Worm (Caenorhabditis elegans) whole organism, young adult: ENCODE results near the gene lron-1.

Experiments
- B0035.1 ChIP-seq: sonication (generic microtip); optimal IDR thresholded peaks from 2 replicates; lab custom pipeline; 2016; ENCODE audit warnings: missing genetic modification characterization, mild to moderate bottlenecking, missing compliant biosample characterization, missing genotype, missing genetic modification reagents
- F49E8.2 ChIP-seq: sonication (generic microtip); optimal IDR thresholded peaks from 3 replicates; lab custom pipeline; 2017; ENCODE audit warnings: missing genetic modification characterization, mild to moderate bottlenecking, missing compliant biosample characterization, antibody characterized with exemption, moderate library complexity; ENCODE audit not compliant: insufficient read depth
- F52B5.7 ChIP-seq: sonication (generic microtip); optimal IDR thresholded peaks from 2 replicates; lab custom pipeline; 2016; ENCODE audit warnings: mild to moderate bottlenecking, missing genetic modification characterization, missing compliant biosample characterization
- F55B11.4 ChIP-seq: sonication (generic microtip); optimal IDR thresholded peaks from 2 replicates; lab custom pipeline; 2016; ENCODE audit warnings: missing compliant biosample characterization, missing genetic modification characterization, borderline replicate concordance; ENCODE audit not compliant: insufficient read depth
- T07F8.4 ChIP-seq: sonication (generic microtip); optimal IDR thresholded peaks from 2 replicates; lab custom pipeline; 2016; ENCODE audit warnings: mild to moderate bottlenecking, missing genetic modification characterization, moderate library complexity, missing compliant biosample characterization
- Y53F4B.3 ChIP-seq: fragments of 200-800 bp; sonication (Bioruptor generic); IDR thresholded peaks from 2 replicates; pipeline ENCODE4 v1.3.6; 2022; ENCODE audit warnings: missing genetic modification reagents, missing genetic modification characterization, missing compliant biosample characterization
- Y79H2A.3 ChIP-seq: fragments of 200-800 bp; sonication (Bioruptor generic); conservative IDR thresholded peaks from 2 replicates; pipeline ENCODE4 v1.3.6; 2022; ENCODE audit warnings: missing genetic modification reagents, missing genetic modification characterization, missing compliant biosample characterization
- akir-1 ChIP-seq: fragments of 200-800 bp; sonication (Bioruptor generic); optimal IDR thresholded peaks from 2 replicates; lab custom pipeline; 2018; ENCODE audit warnings: mild to moderate bottlenecking, missing genetic modification characterization, moderate library complexity, missing compliant biosample characterization
- atf-7 ChIP-seq: sonication (generic microtip); optimal IDR thresholded peaks from 2 replicates; lab custom pipeline; 2017; ENCODE audit warnings: mild to moderate bottlenecking, missing genetic modification characterization, missing compliant biosample characterization
- athp-1 ChIP-seq: sonication (generic microtip); optimal IDR thresholded peaks from 2 replicates; lab custom pipeline; 2017; ENCODE audit warnings: mild to moderate bottlenecking, missing genetic modification characterization, missing compliant biosample characterization
- attf-3 ChIP-seq: fragments of 200-800 bp; sonication (Bioruptor generic); conservative IDR thresholded peaks from 2 replicates; pipeline ENCODE4 v1.3.6; 2022; ENCODE audit warnings: missing genetic modification reagents, missing genetic modification characterization, missing compliant biosample characterization
- bed-1 ChIP-seq: fragments of 200-800 bp; sonication (Bioruptor generic); IDR thresholded peaks from 2 replicates; pipeline ENCODE4 v1.3.6; 2022; ENCODE audit warnings: missing genetic modification reagents, missing genetic modification characterization, missing compliant biosample characterization
- bed-2 ChIP-seq: fragments of 200-800 bp; sonication (Bioruptor generic); IDR thresholded peaks from 2 replicates; pipeline ENCODE4 v1.3.6; 2022; ENCODE audit warnings: missing genetic modification reagents, missing genetic modification characterization, missing compliant biosample characterization
- ceh-91 ChIP-seq: fragments of 200-800 bp; sonication (Bioruptor generic); IDR thresholded peaks from 2 replicates; pipeline ENCODE4 v1.3.6; 2022; ENCODE audit warnings: missing genetic modification reagents, missing genetic modification characterization, missing compliant biosample characterization
- efl-1 ChIP-seq: fragments of 150-350 bp; optimal IDR thresholded peaks from 2 replicates; lab custom pipeline; 2014; ENCODE audit warnings: missing biosample characterization, missing genetic modification reagents, missing genetic modification characterization
- egrh-3 ChIP-seq: fragments of 200-800 bp; sonication (Bioruptor generic); IDR thresholded peaks from 2 replicates; pipeline ENCODE4 v1.3.6; 2022; ENCODE audit warnings: missing genetic modification reagents, missing genetic modification characterization, missing compliant biosample characterization
- ets-4 ChIP-seq: fragments of 200-800 bp; sonication (Bioruptor generic); optimal IDR thresholded peaks from 2 replicates; lab custom pipeline; 2018; ENCODE audit warnings: mild to moderate bottlenecking, missing genetic modification characterization, missing compliant biosample characterization
- gei-17 ChIP-seq: fragments of 200-800 bp; sonication (Bioruptor generic); optimal IDR thresholded peaks from 2 replicates; lab custom pipeline; 2018; ENCODE audit warnings: mild to moderate bottlenecking, missing genetic modification characterization, missing compliant biosample characterization
- him-1 ChIP-seq: sonication (generic microtip); optimal IDR thresholded peaks from 2 replicates; lab custom pipeline; 2016; ENCODE audit warnings: missing genotype, missing genetic modification reagents, missing genetic modification characterization, missing compliant biosample characterization
- hmg-1.2 ChIP-seq: fragments of 200-800 bp; sonication (Bioruptor generic); IDR thresholded peaks from 2 replicates; pipeline ENCODE4 v1.3.6; 2022; ENCODE audit warnings: missing genetic modification reagents, missing genetic modification characterization, missing compliant biosample characterization
- hmg-20 ChIP-seq: fragments of 200-800 bp; sonication (Bioruptor generic); IDR thresholded peaks from 2 replicates; pipeline ENCODE4 v1.3.6; 2022; ENCODE audit warnings: missing genetic modification reagents, missing genetic modification characterization, missing compliant biosample characterization
- lag-1 ChIP-seq: fragments of 200-800 bp; sonication (Bioruptor generic); IDR thresholded peaks from 2 replicates; pipeline ENCODE4 v1.3.6; 2022; ENCODE audit warnings: missing genetic modification reagents, missing genetic modification characterization, missing compliant biosample characterization
- lin-26 ChIP-seq: fragments of 200-800 bp; sonication (Bioruptor generic); IDR thresholded peaks from 2 replicates; pipeline ENCODE4 v1.3.6; 2022; ENCODE audit warnings: missing genetic modification reagents, missing genetic modification characterization, missing compliant biosample characterization
- lin-35 ChIP-seq, 3 experiments: fragments of 150-350 bp in 2 of 3; sonication (generic microtip) in 1 of 3; optimal IDR thresholded peaks; 2 replicates each; lab custom pipeline; 2014 to 2018; ENCODE audit warnings: missing biosample characterization in 3 of 3, missing genetic modification characterization in 3 of 3, missing genetic modification reagents in 3 of 3
- lin-40 ChIP-seq: sonication (generic microtip); optimal IDR thresholded peaks from 2 replicates; lab custom pipeline; 2016; ENCODE audit warnings: missing genetic modification characterization, mild to moderate bottlenecking, missing compliant biosample characterization, missing genotype, missing genetic modification reagents
- lin-54 ChIP-seq: fragments of 200-800 bp; sonication (Bioruptor generic); optimal IDR thresholded peaks from 2 replicates; lab custom pipeline; 2018; ENCODE audit warnings: mild to moderate bottlenecking, missing genetic modification characterization, missing compliant biosample characterization
- lir-1 ChIP-seq: fragments of 200-800 bp; sonication (Bioruptor generic); conservative IDR thresholded peaks from 2 replicates; pipeline ENCODE4 v1.3.6; 2022; ENCODE audit warnings: missing genetic modification reagents, missing genetic modification characterization, missing compliant biosample characterization
- madf-10 ChIP-seq: sonication (generic microtip); optimal IDR thresholded peaks from 2 replicates; lab custom pipeline; 2016; ENCODE audit warnings: mild to moderate bottlenecking, missing genetic modification characterization, missing compliant biosample characterization
- madf-8 ChIP-seq: fragments of 200-800 bp; sonication (Bioruptor generic); conservative IDR thresholded peaks from 2 replicates; pipeline ENCODE4 v1.3.6; 2022; ENCODE audit warnings: missing genetic modification reagents, missing genetic modification characterization, missing compliant biosample characterization
- mel-28 ChIP-seq: sonication (generic microtip); optimal IDR thresholded peaks from 2 replicates; lab custom pipeline; 2016; ENCODE audit warnings: borderline replicate concordance, mild to moderate bottlenecking, missing genetic modification characterization, missing compliant biosample characterization
- nfya-2 ChIP-seq: fragments of 200-800 bp; sonication (Bioruptor generic); IDR thresholded peaks from 2 replicates; pipeline ENCODE4 v1.3.6; 2022; ENCODE audit warnings: missing genetic modification reagents, missing genetic modification characterization, missing compliant biosample characterization
- nhr-179 ChIP-seq: sonication (generic microtip); optimal IDR thresholded peaks from 2 replicates; lab custom pipeline; 2016; ENCODE audit warnings: mild to moderate bottlenecking, missing genetic modification characterization, missing compliant biosample characterization
- nhr-80 ChIP-seq: sonication (generic microtip); optimal IDR thresholded peaks from 2 replicates; lab custom pipeline; 2016; ENCODE audit warnings: missing genetic modification characterization, missing compliant biosample characterization
- rec-8 ChIP-seq, 2 experiments: sonication (generic microtip); optimal IDR thresholded peaks; 2 replicates each; lab custom pipeline; 2016; ENCODE audit warnings: mild to moderate bottlenecking in 2 of 2, missing genetic modification characterization in 2 of 2, missing genetic modification reagents in 2 of 2, missing genotype in 2 of 2, missing biosample characterization in 1 of 2, missing compliant biosample characterization in 1 of 2, moderate library complexity in 1 of 2
- rpc-1 ChIP-seq, 2 experiments: fragments of 150-350 bp in 1 of 2; sonication (generic microtip) in 1 of 2; optimal IDR thresholded peaks; 2 replicates each; lab custom pipeline; 2014 to 2018; ENCODE audit warnings: missing biosample characterization in 1 of 2, missing genetic modification characterization in 1 of 2, missing genetic modification reagents in 1 of 2, missing genotype in 1 of 2
- sea-2 ChIP-seq: fragments of 200-800 bp; sonication (Bioruptor generic); IDR thresholded peaks from 2 replicates; pipeline ENCODE4 v1.3.6; 2022; ENCODE audit warnings: missing genetic modification characterization, missing compliant biosample characterization
- sptf-2 ChIP-seq: fragments of 200-800 bp; sonication (Bioruptor generic); optimal IDR thresholded peaks from 2 replicates; lab custom pipeline; 2018; ENCODE audit warnings: mild to moderate bottlenecking, missing genetic modification characterization, missing compliant biosample characterization
- tbp1 ChIP-seq: fragments of 200-800 bp; sonication (Bioruptor generic); optimal IDR thresholded peaks from 2 replicates; lab custom pipeline; 2018; ENCODE audit warnings: mild to moderate bottlenecking, missing genetic modification characterization, missing compliant biosample characterization
- tbx-9 ChIP-seq: sonication (generic microtip); optimal IDR thresholded peaks from 2 replicates; lab custom pipeline; 2016; ENCODE audit warnings: borderline replicate concordance, missing genetic modification characterization, inconsistent platforms, missing compliant biosample characterization
- unc-130 ChIP-seq: sonication (generic microtip); optimal IDR thresholded peaks from 2 replicates; lab custom pipeline; 2016; ENCODE audit warnings: missing genetic modification reagents, missing genetic modification characterization, missing compliant biosample characterization
- unc-62 ChIP-seq: fragments of 150-350 bp; optimal IDR thresholded peaks from 2 replicates; lab custom pipeline; 2014; ENCODE audit warnings: missing biosample characterization, missing genetic modification reagents, missing genetic modification characterization
- ztf-26 ChIP-seq: sonication (generic microtip); optimal IDR thresholded peaks from 2 replicates; lab custom pipeline; 2017; ENCODE audit warnings: missing genetic modification characterization, missing compliant biosample characterization
- ztf-28 ChIP-seq: fragments of 200-800 bp; sonication (Bioruptor generic); IDR thresholded peaks from 2 replicates; pipeline ENCODE4 v1.3.6; 2022; ENCODE audit warnings: missing genetic modification reagents, missing genetic modification characterization, missing compliant biosample characterization
- ztf-3 ChIP-seq: fragments of 200-800 bp; sonication (Bioruptor generic); optimal IDR thresholded peaks from 2 replicates; lab custom pipeline; 2018; ENCODE audit warnings: mild to moderate bottlenecking, missing genetic modification characterization, missing compliant biosample characterization
- ztf-6 ChIP-seq: fragments of 200-800 bp; sonication (Bioruptor generic); IDR thresholded peaks from 2 replicates; pipeline ENCODE4 v1.3.6; 2022; ENCODE audit warnings: missing genetic modification reagents, missing genetic modification characterization, missing compliant biosample characterization

Gene lron-1

ce11 chrX:14593206-14593605 is 20.7 kb downstream of the lron-1 start:
- no peak for TF ChIP-seq him-1 (tag; lab: Kevin White, UChicago)
- TF ChIP-seq unc-130, result no peak
- no peak for TF ChIP-seq tbx-9 (tag; lab: Kevin White, UChicago)
- no peak for TF ChIP-seq attf-3 (GFP tag; lab: Robert Waterston, UW)
- no peak for TF ChIP-seq akir-1 (GFP tag; lab: Kevin White, UChicago)
- TF ChIP-seq bed-2 (GFP tag; lab: Robert Waterston, UW), result no peak

- no peak for TF ChIP-seq T07F8.4 (tag; lab: Kevin White, UChicago)
- no peak for TF ChIP-seq nhr-80 (tag; lab: Kevin White, UChicago)
- TF ChIP-seq rpc-1 (optimal IDR thresholded peaks at IDR 0.05; lab: Kevin White, UChicago), result no peak
- TF ChIP-seq rpc-1 (tag; optimal IDR thresholded peaks at IDR 0.05; lab: Kevin White, UChicago), result no peak
- TF ChIP-seq F49E8.2, result no peak
- no peak for TF ChIP-seq lir-1
- no peak for TF ChIP-seq nfya-2 (GFP tag; lab: Robert Waterston, UW)
- no peak for TF ChIP-seq lag-1
- TF ChIP-seq hmg-1.2, result no peak
- no peak for TF ChIP-seq ztf-6 (GFP tag; lab: Robert Waterston, UW)
- TF ChIP-seq sptf-2 (GFP tag; lab: Kevin White, UChicago), result no peak
- no peak for TF ChIP-seq B0035.1 (tag; lab: Kevin White, UChicago)
- TF ChIP-seq ets-4 (GFP tag; lab: Kevin White, UChicago), result no peak
- no peak for TF ChIP-seq gei-17 (GFP tag; lab: Kevin White, UChicago)
- no peak for TF ChIP-seq sea-2
- TF ChIP-seq rec-8 (tag; optimal IDR thresholded peaks at IDR 0.05; lab: Kevin White, UChicago), result no peak
- TF ChIP-seq ztf-3, result no peak
- TF ChIP-seq Y53F4B.3, result no peak
- no peak for TF ChIP-seq lin-40
- TF ChIP-seq F55B11.4 (tag; lab: Kevin White, UChicago), result no peak
- no peak for TF ChIP-seq efl-1 (GFP tag; lab: Kevin White, UChicago)
Measured at ce11 chrX:14594825-14595224, 22.3 kb downstream of the lron-1 start, which contains the start of gene C44H4.8. C44H4.8 (plus strand) TSS chrX:14595125.

ce11 chrX:14599245-14599644 is 26.7 kb downstream of the lron-1 start, which contains the start of gene C44H4.6:
C44H4.6 (minus strand) TSS chrX:14599345.
- TF ChIP-seq ceh-91 (GFP tag; lab: Robert Waterston, UW) (no peak), lin-54 (GFP tag; lab: Kevin White, UChicago) (no peak), madf-10 (no peak), nfya-2 (GFP tag; lab: Robert Waterston, UW) (no peak), ztf-26 (tag; lab: Kevin White, UChicago) (no peak), lin-26 (no peak), unc-62 (GFP tag; lab: Kevin White, UChicago) (no peak), F52B5.7 (tag; lab: Kevin White, UChicago) (no peak), egrh-3 (GFP tag; lab: Robert Waterston, UW) (no peak)

ce11 chrX:14602676-14603075 is 30.2 kb downstream of the lron-1 start, which contains the start of gene eor-2:
eor-2 (plus strand) TSS chrX:14603017.
- no peak for TF ChIP-seq lin-35 (GFP tag; optimal IDR thresholded peaks at IDR 0.05; lab: Kevin White, UChicago)
- TF ChIP-seq lin-54 (GFP tag; lab: Kevin White, UChicago), result no peak
- TF ChIP-seq Y79H2A.3 (GFP tag; lab: Robert Waterston, UW), result no peak
- no peak for TF ChIP-seq ceh-91 (GFP tag; lab: Robert Waterston, UW)
- TF ChIP-seq hmg-1.2, result peak; percentile 51; the same call in 1 of the 2 replicates
- no peak for TF ChIP-seq mel-28 (tag; lab: Kevin White, UChicago)
- TF ChIP-seq madf-8 (GFP tag; lab: Robert Waterston, UW), result no peak
- TF ChIP-seq lag-1, result no peak
- no peak for TF ChIP-seq nhr-179 (tag; lab: Kevin White, UChicago)
- peak; percentile 58 for TF ChIP-seq lin-40
- TF ChIP-seq ztf-28, result no peak
- no peak for TF ChIP-seq bed-1
- TF ChIP-seq athp-1 (tag; lab: Kevin White, UChicago), result no peak
- no peak for TF ChIP-seq hmg-20 (GFP tag; lab: Robert Waterston, UW)
- TF ChIP-seq tbp1 (GFP tag; lab: Kevin White, UChicago), result no peak
- peak; percentile 10 for TF ChIP-seq atf-7 (tag; lab: Kevin White, UChicago)
- TF ChIP-seq unc-130, result no peak
